Fruit fly (Drosophila melanogaster) ovary, adult (tissue): ENCODE results near the gene CG13728.

Source experiments
- CG17801 ChIP-seq: fragments of 200-800 bp; optimal IDR thresholded peaks from 2 replicates; lab custom pipeline; 2019; ENCODE audit warnings: missing biosample characterization, mild to moderate bottlenecking, missing genetic modification characterization, moderate library complexity; ENCODE audit not compliant: partially characterized antibody

The CG13728 gene

dm6 chr3L:17364023-17364422 is 18.5 kb downstream of the CG13728 start:
- no peak for TF ChIP-seq CG17801 (GFP tag; lab: Kevin White, UChicago)

dm6 chr3L:17362940-17363339 is 19.6 kb downstream of the CG13728 start:
- TF ChIP-seq CG17801 (GFP tag; lab: Kevin White, UChicago): no peak

- no peak for TF ChIP-seq CG17801 (GFP tag; lab: Kevin White, UChicago)
These were observed 20.6 kb downstream of the CG13728 start for dm6 chr3L:17361925-17362324.

dm6 chr3L:17359225-17359773 is 23.2 kb downstream of the CG13728 start, which contains the start of gene tap:
Gene tap, plus strand, starts transcription at chr3L:17359682.
- TF ChIP-seq CG17801 (GFP tag; lab: Kevin White, UChicago): no peak

- TF ChIP-seq CG17801 (GFP tag; lab: Kevin White, UChicago): no peak
These were observed 24.0 kb downstream of the CG13728 start for dm6 chr3L:17358490-17358889.

dm6 chr3L:17357431-17357830 is 25.1 kb downstream of the CG13728 start:
- TF ChIP-seq CG17801 (GFP tag; lab: Kevin White, UChicago): no peak

- no peak for TF ChIP-seq CG17801 (GFP tag; lab: Kevin White, UChicago)
These were observed 29.7 kb downstream of the CG13728 start for dm6 chr3L:17352812-17353211.

- TF ChIP-seq CG17801 (GFP tag; lab: Kevin White, UChicago): no peak
These were observed 31.0 kb downstream of the CG13728 start, which contains the start of gene CG7692 for dm6 chr3L:17351522-17351921. Gene CG7692, plus strand, starts transcription at chr3L:17351822.

dm6 chr3L:17349604-17350003 is 32.9 kb downstream of the CG13728 start, which contains the start of gene Mip:
Gene Mip, minus strand, starts transcription at chr3L:17349666.
- no peak for TF ChIP-seq CG17801 (GFP tag; lab: Kevin White, UChicago)

- no peak for TF ChIP-seq CG17801 (GFP tag; lab: Kevin White, UChicago)
These were observed 36.1 kb downstream of the CG13728 start for dm6 chr3L:17346393-17346792.

- TF ChIP-seq CG17801 (GFP tag; lab: Kevin White, UChicago): no peak
These were observed 37.9 kb downstream of the CG13728 start, which contains the start of gene brv2 for dm6 chr3L:17344596-17344995. Gene brv2, minus strand, starts transcription at chr3L:17344696.

dm6 chr3L:17341216-17341615 is 41.3 kb downstream of the CG13728 start, which contains the start of gene CG13727:
Gene CG13727, minus strand, starts transcription at chr3L:17341316.
- no peak for TF ChIP-seq CG17801 (GFP tag; lab: Kevin White, UChicago)

- no peak for TF ChIP-seq CG17801 (GFP tag; lab: Kevin White, UChicago)
These were observed 42.8 kb downstream of the CG13728 start for dm6 chr3L:17339756-17340155.

- no peak for TF ChIP-seq CG17801 (GFP tag; lab: Kevin White, UChicago)
These were observed 43.4 kb downstream of the CG13728 start, which contains the start of gene CG6479 for dm6 chr3L:17339122-17339521. Gene CG6479, minus strand, starts transcription at chr3L:17339262.
